Worm (Caenorhabditis elegans) whole organism, L4/young adult: ENCODE measurements around the gene str-209.

Experiments
- W03F9.2 ChIP-seq: fragments of 150-350 bp; optimal IDR thresholded peaks from 2 replicates; lab custom pipeline; 2014; ENCODE audit warnings: missing biosample characterization, missing genetic modification characterization
- him-1 ChIP-seq: sonication (generic microtip); optimal IDR thresholded peaks from 2 replicates; lab custom pipeline; 2016; ENCODE audit warnings: missing genotype, missing genetic modification reagents, missing genetic modification characterization, missing compliant biosample characterization

ce11 chrV:4962968-4963367, 14.2 kb downstream of the str-209 start, which contains the start of gene tam-1:
- TF ChIP-seq W03F9.2 (tag; lab: Kevin White, UChicago) (no peak), him-1 (tag; lab: Kevin White, UChicago) (no peak)
